Worm (Caenorhabditis elegans) whole organism, L1 larva: ENCODE results near the gene his-4.

Source experiments
- C16A3.4 ChIP-seq: fragments of 150-350 bp; optimal IDR thresholded peaks from 2 replicates; lab custom pipeline; 2014; ENCODE audit warnings: missing biosample characterization, missing genetic modification characterization
- F16B12.6 ChIP-seq: fragments of 150-350 bp; optimal IDR thresholded peaks from 2 replicates; lab custom pipeline; 2014; ENCODE audit warnings: missing biosample characterization, missing genetic modification characterization
- Y116A8C.19 ChIP-seq: sonication (generic microtip); optimal IDR thresholded peaks from 2 replicates; lab custom pipeline; 2016; ENCODE audit warnings: missing compliant biosample characterization, missing genetic modification characterization, borderline replicate concordance
- alr-1 ChIP-seq: fragments of 200-800 bp; sonication (Bioruptor generic); optimal IDR thresholded peaks from 2 replicates; lab custom pipeline; 2018; ENCODE audit warnings: borderline replicate concordance, mild to moderate bottlenecking, missing genetic modification characterization, missing compliant biosample characterization
- ama-1 ChIP-seq: fragments of 150-350 bp; optimal IDR thresholded peaks from 2 replicates; lab custom pipeline; 2014
- blmp-1 ChIP-seq: fragments of 150-350 bp; optimal IDR thresholded peaks from 2 replicates; lab custom pipeline; 2014; ENCODE audit warnings: missing biosample characterization, missing genetic modification characterization
- ceh-63 ChIP-seq: fragments of 200-800 bp; sonication (Bioruptor generic); optimal IDR thresholded peaks from 2 replicates; lab custom pipeline; 2018; ENCODE audit warnings: mild to moderate bottlenecking, missing genetic modification characterization, missing compliant biosample characterization
- ceh-82 ChIP-seq, 3 experiments: fragments of 150-350 bp in 1 of 3; sonication (generic microtip) in 2 of 3; optimal IDR thresholded peaks; 2 replicates each; lab custom pipeline; 2014 to 2017; ENCODE audit warnings: missing biosample characterization in 3 of 3, missing genetic modification characterization in 3 of 3
- ceh-90 ChIP-seq: sonication (generic microtip); optimal IDR thresholded peaks from 2 replicates; lab custom pipeline; 2016; ENCODE audit warnings: missing genetic modification characterization, missing compliant biosample characterization
- efl-1 ChIP-seq, 4 experiments: fragments of 150-350 bp; optimal IDR thresholded peaks in 3 of 4; peaks in 1 of 4; 1 replicate in 1 of 4; 2 replicates in 3 of 4; lab custom pipeline; 2014; ENCODE audit warnings: missing biosample characterization in 2 of 4, missing genetic modification characterization in 2 of 4, missing genetic modification reagents in 2 of 4
- elt-3 ChIP-seq, 6 experiments: fragments of 150-350 bp in 1 of 6; sonication (generic microtip); optimal IDR thresholded peaks; 2 replicates each; lab custom pipeline; 2017 to 2018; ENCODE audit warnings: missing biosample characterization in 6 of 6, missing genetic modification characterization in 6 of 6, inconsistent platforms in 1 of 6
- ets-5 ChIP-seq: fragments of 200-800 bp; sonication (Bioruptor generic); IDR thresholded peaks from 2 replicates; pipeline ENCODE4 v1.3.6; 2022; ENCODE audit warnings: missing genetic modification characterization, missing compliant biosample characterization
- fkh-10 ChIP-seq: sonication (generic microtip); optimal IDR thresholded peaks from 2 replicates; lab custom pipeline; 2017; ENCODE audit warnings: missing biosample characterization, missing genetic modification reagents, missing genetic modification characterization
- fkh-4 ChIP-seq: sonication (generic microtip); optimal IDR thresholded peaks from 2 replicates; lab custom pipeline; 2016; ENCODE audit warnings: missing compliant biosample characterization, missing genetic modification characterization, borderline replicate concordance
- fkh-8 ChIP-seq: sonication (generic microtip); optimal IDR thresholded peaks from 2 replicates; lab custom pipeline; 2016; ENCODE audit warnings: mild to moderate bottlenecking, missing genetic modification characterization, missing compliant biosample characterization
- fos-1 ChIP-seq: fragments of 150-350 bp; optimal IDR thresholded peaks from 2 replicates; lab custom pipeline; 2014; ENCODE audit warnings: missing biosample characterization, missing genetic modification characterization
- grh-1 ChIP-seq: fragments of 200-800 bp; sonication (Bioruptor generic); IDR thresholded peaks from 2 replicates; pipeline ENCODE4 v1.3.6; 2022; ENCODE audit warnings: missing genetic modification reagents, missing genetic modification characterization, missing compliant biosample characterization
- hlh-17 ChIP-seq: fragments of 200-800 bp; sonication (Bioruptor generic); optimal IDR thresholded peaks from 2 replicates; lab custom pipeline; 2018; ENCODE audit warnings: missing genetic modification characterization, mild to moderate bottlenecking, missing compliant biosample characterization, moderate library complexity, borderline replicate concordance
- hlh-4 ChIP-seq: sonication (generic microtip); optimal IDR thresholded peaks from 2 replicates; lab custom pipeline; 2016; ENCODE audit warnings: mild to moderate bottlenecking, missing genetic modification characterization, missing compliant biosample characterization
- hpl-2 ChIP-seq: fragments of 150-350 bp; optimal IDR thresholded peaks from 2 replicates; lab custom pipeline; 2014; ENCODE audit warnings: missing biosample characterization, missing genetic modification reagents, missing genetic modification characterization
- irx-1 ChIP-seq: sonication (generic microtip); optimal IDR thresholded peaks from 2 replicates; lab custom pipeline; 2016; ENCODE audit warnings: missing genetic modification characterization, missing compliant biosample characterization
- jun-1 ChIP-seq: fragments of 150-350 bp; optimal IDR thresholded peaks from 2 replicates; lab custom pipeline; 2014; ENCODE audit warnings: missing biosample characterization, missing genetic modification reagents, missing genetic modification characterization
- lin-13 ChIP-seq: fragments of 150-350 bp; optimal IDR thresholded peaks from 2 replicates; lab custom pipeline; 2014; ENCODE audit warnings: missing biosample characterization, missing genetic modification reagents, missing genetic modification characterization
- lin-15B ChIP-seq: fragments of 150-350 bp; sonication (generic microtip); optimal IDR thresholded peaks from 3 replicates; lab custom pipeline; 2014; ENCODE audit warnings: missing biosample characterization, missing genetic modification characterization
- lin-35 ChIP-seq, 2 experiments: fragments of 150-350 bp; optimal IDR thresholded peaks; 2 replicates each; lab custom pipeline; 2014; ENCODE audit warnings: missing biosample characterization in 2 of 2, missing genetic modification characterization in 2 of 2, missing genetic modification reagents in 2 of 2
- lin-39 ChIP-seq: fragments of 150-350 bp; optimal IDR thresholded peaks from 2 replicates; lab custom pipeline; 2014; ENCODE audit warnings: missing biosample characterization, missing genetic modification reagents, missing genetic modification characterization
- lir-3 ChIP-seq: sonication (generic microtip); optimal IDR thresholded peaks from 2 replicates; lab custom pipeline; 2016; ENCODE audit warnings: mild to moderate bottlenecking, missing genetic modification characterization, moderate library complexity, missing compliant biosample characterization; ENCODE audit not compliant: poor library complexity
- lsy-2 ChIP-seq, 2 experiments: fragments of 150-350 bp; optimal IDR thresholded peaks; 2 replicates each; lab custom pipeline; 2014; ENCODE audit warnings: missing biosample characterization in 2 of 2, missing genetic modification characterization in 2 of 2
- mef-2 ChIP-seq: fragments of 150-350 bp; optimal IDR thresholded peaks from 2 replicates; lab custom pipeline; 2014; ENCODE audit warnings: missing biosample characterization, missing genetic modification characterization
- mep-1 ChIP-seq: fragments of 150-350 bp; optimal IDR thresholded peaks from 2 replicates; lab custom pipeline; 2014; ENCODE audit warnings: missing biosample characterization, missing genetic modification characterization
- nhr-12 ChIP-seq: sonication (generic microtip); optimal IDR thresholded peaks from 2 replicates; lab custom pipeline; 2017; ENCODE audit warnings: missing biosample characterization, missing genetic modification characterization
- nhr-19 ChIP-seq: fragments of 200-800 bp; sonication (Bioruptor generic); conservative IDR thresholded peaks from 2 replicates; pipeline ENCODE4 v1.3.6; 2022; ENCODE audit warnings: missing genetic modification characterization, missing compliant biosample characterization
- nhr-47 ChIP-seq: sonication (generic microtip); optimal IDR thresholded peaks from 2 replicates; lab custom pipeline; 2016; ENCODE audit warnings: mild to moderate bottlenecking, missing genetic modification characterization, moderate library complexity, missing compliant biosample characterization
- nhr-71 ChIP-seq: sonication (generic microtip); optimal IDR thresholded peaks from 2 replicates; lab custom pipeline; 2016; ENCODE audit warnings: mild to moderate bottlenecking, missing genetic modification characterization, moderate library complexity, missing compliant biosample characterization
- nhr-90 ChIP-seq: sonication (generic microtip); optimal IDR thresholded peaks from 2 replicates; lab custom pipeline; 2016; ENCODE audit warnings: mild to moderate bottlenecking, missing genetic modification characterization, missing compliant biosample characterization; ENCODE audit not compliant: poor library complexity
- pag-3 ChIP-seq: sonication (generic microtip); optimal IDR thresholded peaks from 2 replicates; lab custom pipeline; 2017; ENCODE audit warnings: missing genetic modification characterization, mild to moderate bottlenecking, missing compliant biosample characterization, antibody characterized with exemption, borderline replicate concordance; ENCODE audit not compliant: insufficient read depth
- pax-3 ChIP-seq: fragments of 200-800 bp; sonication (Bioruptor generic); optimal IDR thresholded peaks from 2 replicates; lab custom pipeline; 2018; ENCODE audit warnings: mild to moderate bottlenecking, missing genetic modification characterization, moderate library complexity, missing compliant biosample characterization
- pqm-1 ChIP-seq: sonication (generic microtip); optimal IDR thresholded peaks from 3 replicates; lab custom pipeline; 2017; ENCODE audit warnings: missing biosample characterization, missing genetic modification characterization
- rnt-1 ChIP-seq: sonication (generic microtip); optimal IDR thresholded peaks from 2 replicates; lab custom pipeline; 2016; ENCODE audit warnings: mild to moderate bottlenecking, missing genetic modification characterization, moderate library complexity, missing compliant biosample characterization
- skn-1 ChIP-seq: fragments of 150-350 bp; optimal IDR thresholded peaks from 2 replicates; lab custom pipeline; 2014; ENCODE audit warnings: missing biosample characterization, missing genetic modification characterization
- snu-23 ChIP-seq: sonication (generic microtip); optimal IDR thresholded peaks from 2 replicates; lab custom pipeline; 2016; ENCODE audit warnings: missing genetic modification characterization, missing compliant biosample characterization
- tbx-2 ChIP-seq: sonication (generic microtip); optimal IDR thresholded peaks from 2 replicates; lab custom pipeline; 2016; ENCODE audit warnings: missing genetic modification characterization, missing compliant biosample characterization
- tlp-1 ChIP-seq: fragments of 150-350 bp; optimal IDR thresholded peaks from 2 replicates; lab custom pipeline; 2014; ENCODE audit warnings: missing biosample characterization, missing genetic modification characterization
- unc-62 ChIP-seq: fragments of 150-350 bp; optimal IDR thresholded peaks from 2 replicates; lab custom pipeline; 2014; ENCODE audit warnings: missing biosample characterization, missing genetic modification reagents, missing genetic modification characterization
- unc-86 ChIP-seq: sonication (generic microtip); optimal IDR thresholded peaks from 2 replicates; lab custom pipeline; 2016; ENCODE audit warnings: missing genetic modification characterization, missing compliant biosample characterization
- unc-98 ChIP-seq: fragments of 200-800 bp; sonication (Bioruptor generic); IDR thresholded peaks from 2 replicates; pipeline ENCODE4 v1.3.6; 2022; ENCODE audit warnings: missing genetic modification characterization, missing compliant biosample characterization
- vab-15 ChIP-seq: sonication (generic microtip); optimal IDR thresholded peaks from 2 replicates; lab custom pipeline; 2017; ENCODE audit warnings: missing genotype, mild to moderate bottlenecking, missing genetic modification characterization, missing compliant biosample characterization
- zag-1 ChIP-seq: fragments of 150-350 bp; optimal IDR thresholded peaks from 2 replicates; lab custom pipeline; 2014; ENCODE audit warnings: missing biosample characterization, missing genetic modification characterization
- zip-4 ChIP-seq: fragments of 200-800 bp; sonication (Bioruptor generic); optimal IDR thresholded peaks from 2 replicates; lab custom pipeline; 2018; ENCODE audit warnings: mild to moderate bottlenecking, missing genetic modification characterization, moderate library complexity, missing compliant biosample characterization

The his-4 gene

DNA sequence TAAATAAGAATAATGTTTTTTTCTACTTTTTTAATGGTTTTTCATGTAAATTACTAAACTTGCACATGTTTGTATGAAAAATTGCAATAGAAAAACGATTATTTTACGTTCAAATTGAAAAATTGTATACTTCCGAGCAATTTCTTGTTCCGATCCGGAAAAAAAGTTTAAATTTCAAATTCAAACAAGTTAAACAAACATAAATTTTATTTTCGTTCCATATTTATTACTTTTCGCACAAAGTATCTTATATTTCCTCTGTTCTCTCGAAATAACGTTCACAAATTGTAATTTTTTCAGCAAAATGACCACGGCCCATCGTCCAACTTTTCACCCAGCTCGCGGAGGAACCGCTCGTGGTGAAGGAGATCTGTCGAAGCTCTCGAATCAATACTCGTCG is 17.3 kb downstream of the his-4 start, which contains the start of gene cwc-15:
cwc-15 (plus strand) TSS at position 301 of the 400 bp plus-strand sequence.
- TF ChIP-seq pax-3 (tag; lab: Kevin White, UChicago) = no peak
- TF ChIP-seq nhr-90 (tag; lab: Kevin White, UChicago) = no peak
- no peak for TF ChIP-seq elt-3 (tag; optimal IDR thresholded peaks at IDR 0.05; lab: Kevin White, UChicago)
- TF ChIP-seq tbx-2 = no peak
- TF ChIP-seq C16A3.4 (tag; lab: Kevin White, UChicago) = no peak
- no peak for TF ChIP-seq unc-98 (GFP tag; lab: Robert Waterston, UW)
- TF ChIP-seq mef-2 (tag; lab: Kevin White, UChicago) = no peak
- no peak for TF ChIP-seq fkh-10 (GFP tag; lab: Kevin White, UChicago)
- no peak for TF ChIP-seq unc-86 (tag; lab: Kevin White, UChicago)
- TF ChIP-seq ama-1 = no peak
- no peak for TF ChIP-seq blmp-1 (tag; lab: Kevin White, UChicago)
- TF ChIP-seq lin-15B (tag; lab: Kevin White, UChicago) = no peak
- TF ChIP-seq efl-1 (optimal IDR thresholded peaks at IDR 0.05; lab: Kevin White, UChicago) = no peak
- no peak for TF ChIP-seq efl-1 (GFP tag; optimal IDR thresholded peaks at IDR 0.05 in 1 of 2; lab: Kevin White, UChicago)
- no peak for TF ChIP-seq lir-3 (tag; lab: Kevin White, UChicago)
- no peak for TF ChIP-seq lin-13 (GFP tag; lab: Kevin White, UChicago)
- no peak for TF ChIP-seq mep-1

DNA sequence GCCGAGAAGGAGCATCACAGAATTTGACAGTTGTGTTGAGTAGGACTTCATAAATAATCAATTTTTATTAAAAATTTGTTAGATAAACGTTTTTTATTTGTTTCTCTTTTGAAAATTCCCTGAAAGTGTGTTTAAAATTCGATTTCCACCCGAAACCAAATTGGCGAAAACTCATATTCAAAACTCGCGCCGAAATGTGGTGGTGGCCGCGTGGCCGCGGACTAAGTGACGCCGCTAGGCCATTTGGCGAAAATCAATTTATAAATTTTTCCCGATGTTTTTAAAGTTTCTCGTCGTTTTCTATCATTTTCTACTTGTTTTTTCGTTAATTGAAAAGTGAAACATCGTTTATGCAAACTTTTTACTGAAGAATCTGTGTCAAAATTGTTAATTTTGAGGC is 17.7 kb downstream of the his-4 start:
- TF ChIP-seq hlh-4 (tag; lab: Kevin White, UChicago) (no peak), grh-1 (GFP tag; lab: Robert Waterston, UW) (no peak), rnt-1 (tag; lab: Kevin White, UChicago) (peak; percentile 96), fkh-4 (peak; percentile 60), ceh-82 (tag; optimal IDR thresholded peaks at IDR 0.05; lab: Kevin White, UChicago) (peak; percentile 15 to 52 (median 36)), Y116A8C.19 (tag; lab: Kevin White, UChicago) (peak; percentile 30), nhr-90 (tag; lab: Kevin White, UChicago) (peak; percentile 75), F16B12.6 (tag; lab: Kevin White, UChicago) (no peak), hpl-2 (GFP tag; lab: Kevin White, UChicago) (no peak), fkh-8 (tag; lab: Kevin White, UChicago) (no peak), jun-1 (tag; lab: Kevin White, UChicago) (no peak), snu-23 (GFP tag; lab: Kevin White, UChicago) (no peak), lin-35 (GFP tag; optimal IDR thresholded peaks at IDR 0.05; lab: Kevin White, UChicago) (peak; percentile 91 to 95), skn-1 (tag; lab: Kevin White, UChicago) (peak; percentile 25), mef-2 (tag; lab: Kevin White, UChicago) (no peak), alr-1 (tag; lab: Kevin White, UChicago) (no peak), fkh-10 (GFP tag; lab: Kevin White, UChicago) (no peak), unc-98 (GFP tag; lab: Robert Waterston, UW) (peak; percentile 66), ceh-90 (tag; lab: Kevin White, UChicago) (peak; percentile 87), ets-5 (GFP tag; lab: Robert Waterston, UW) (no peak), lsy-2 (tag; optimal IDR thresholded peaks at IDR 0.05; lab: Kevin White, UChicago) (no peak), pag-3 (tag; lab: Kevin White, UChicago) (no peak), zip-4 (GFP tag; lab: Kevin White, UChicago) (no peak), irx-1 (peak; percentile 72), nhr-47 (tag; lab: Kevin White, UChicago) (peak; percentile 73), nhr-12 (tag; lab: Kevin White, UChicago) (no peak), unc-62 (GFP tag; lab: Kevin White, UChicago) (no peak), unc-86 (tag; lab: Kevin White, UChicago) (no peak), hlh-17 (GFP tag; lab: Kevin White, UChicago) (no peak), zag-1 (tag; lab: Kevin White, UChicago) (no peak), pqm-1 (tag; lab: Kevin White, UChicago) (no peak), fos-1 (tag; lab: Kevin White, UChicago) (no peak), lin-39 (tag; lab: Kevin White, UChicago) (no peak), tlp-1 (tag; lab: Kevin White, UChicago) (no peak), blmp-1 (tag; lab: Kevin White, UChicago) (no peak), nhr-19 (GFP tag; lab: Robert Waterston, UW) (no peak; the same call in 1 of the 2 replicates), nhr-71 (tag; lab: Kevin White, UChicago) (peak; percentile 73), tbx-2 (no peak), ama-1 (no peak), lin-15B (tag; lab: Kevin White, UChicago) (no peak), vab-15 (no peak), ceh-63 (no peak)
